Worm (Caenorhabditis elegans) whole organism, early embryonic: ENCODE results near the gene Y54F10BM.22.

Experiments used
- B0310.2 ChIP-seq: sonication (generic microtip); optimal IDR thresholded peaks from 2 replicates; lab custom pipeline; 2016; ENCODE audit warnings: mild to moderate bottlenecking, missing genetic modification characterization, missing compliant biosample characterization
- F13C5.2 ChIP-seq: sonication (generic microtip); optimal IDR thresholded peaks from 2 replicates; lab custom pipeline; 2017; ENCODE audit warnings: mild to moderate bottlenecking, missing genetic modification characterization, inconsistent platforms, missing compliant biosample characterization
- aly-1 ChIP-seq: sonication (generic microtip); optimal IDR thresholded peaks from 2 replicates; lab custom pipeline; 2016; ENCODE audit warnings: missing genetic modification characterization, missing compliant biosample characterization
- ama-1 ChIP-seq: fragments of 150-350 bp; optimal IDR thresholded peaks from 2 replicates; lab custom pipeline; 2014
- ceh-13 ChIP-seq: fragments of 200-800 bp; sonication (Bioruptor generic); optimal IDR thresholded peaks from 2 replicates; lab custom pipeline; 2018; ENCODE audit warnings: mild to moderate bottlenecking, missing genetic modification characterization, missing compliant biosample characterization
- ceh-36 ChIP-seq: sonication (generic microtip); optimal IDR thresholded peaks from 2 replicates; lab custom pipeline; 2016; ENCODE audit warnings: missing genetic modification characterization, inconsistent platforms, missing compliant biosample characterization
- ets-7 ChIP-seq: sonication (generic microtip); optimal IDR thresholded peaks from 2 replicates; lab custom pipeline; 2016; ENCODE audit warnings: missing genotype, missing genetic modification characterization, missing compliant biosample characterization
- flt-1 ChIP-seq: fragments of 200-800 bp; sonication (Bioruptor generic); IDR thresholded peaks from 2 replicates; pipeline ENCODE4 v1.3.6; 2022; ENCODE audit warnings: missing genetic modification characterization, missing compliant biosample characterization
- hmbx-1 ChIP-seq: sonication (generic microtip); optimal IDR thresholded peaks from 2 replicates; lab custom pipeline; 2016; ENCODE audit warnings: mild to moderate bottlenecking, missing genetic modification characterization, missing compliant biosample characterization
- hmg-4 ChIP-seq: fragments of 200-800 bp; sonication (Bioruptor generic); optimal IDR thresholded peaks from 2 replicates; lab custom pipeline; 2018; ENCODE audit warnings: mild to moderate bottlenecking, missing genetic modification characterization, missing compliant biosample characterization
- hnd-1 ChIP-seq: sonication (generic microtip); optimal IDR thresholded peaks from 2 replicates; lab custom pipeline; 2016; ENCODE audit warnings: missing genetic modification characterization, missing compliant biosample characterization
- pes-1 ChIP-seq: fragments of 200-800 bp; sonication (Bioruptor generic); IDR thresholded peaks from 2 replicates; pipeline ENCODE4 v1.3.6; 2022; ENCODE audit warnings: missing genetic modification reagents, missing genetic modification characterization, missing compliant biosample characterization
- scrt-1 ChIP-seq: fragments of 200-800 bp; sonication (Bioruptor generic); IDR thresholded peaks from 2 replicates; pipeline ENCODE4 v1.3.6; 2022; ENCODE audit warnings: missing genetic modification characterization, missing compliant biosample characterization
- sea-1 ChIP-seq: fragments of 200-800 bp; sonication (Bioruptor generic); conservative IDR thresholded peaks from 2 replicates; pipeline ENCODE4 v1.3.6; 2022; ENCODE audit warnings: missing genetic modification characterization, missing compliant biosample characterization
- tbx-11 ChIP-seq: fragments of 200-800 bp; sonication (Bioruptor generic); IDR thresholded peaks from 2 replicates; pipeline ENCODE4 v1.3.6; 2022; ENCODE audit warnings: missing genetic modification characterization, missing compliant biosample characterization
- tbx-37 ChIP-seq: fragments of 200-800 bp; sonication (Bioruptor generic); conservative IDR thresholded peaks from 2 replicates; pipeline ENCODE4 v1.3.6; 2022; ENCODE audit warnings: missing genetic modification reagents, missing genetic modification characterization, missing compliant biosample characterization
- tra-4 ChIP-seq: sonication (generic microtip); optimal IDR thresholded peaks from 2 replicates; lab custom pipeline; 2017; ENCODE audit warnings: missing genetic modification characterization, missing compliant biosample characterization

The Y54F10BM.22 gene

DNA sequence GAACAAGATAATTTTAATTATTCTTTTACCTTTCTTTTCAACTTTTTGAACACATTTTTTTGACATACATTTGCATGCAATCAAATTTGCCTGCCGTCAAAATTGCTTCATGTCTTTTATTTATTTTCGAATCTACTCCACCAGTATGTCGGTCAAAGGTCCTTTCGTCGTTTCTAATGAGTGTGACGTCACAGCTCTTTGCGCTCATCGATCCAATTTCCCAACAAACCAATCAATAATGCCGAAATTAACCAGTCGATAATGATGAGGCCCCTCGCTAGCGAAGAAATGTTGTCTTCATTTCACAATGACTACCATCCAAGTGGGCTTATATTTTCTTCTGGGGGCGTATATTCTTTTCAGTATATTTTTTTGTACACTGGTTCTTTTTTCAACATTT, 17.8 kb upstream of the Y54F10BM.22 start, which contains the start of gene Y54F10BM.6:
Gene Y54F10BM.6 (plus strand): TSS at position 301 of the 400 bp plus-strand sequence.
- TF ChIP-seq tbx-11 (GFP tag; lab: Robert Waterston, UW), result no peak
- no peak for TF ChIP-seq tra-4 (tag; lab: Kevin White, UChicago)
- TF ChIP-seq sea-1, result no peak

DNA sequence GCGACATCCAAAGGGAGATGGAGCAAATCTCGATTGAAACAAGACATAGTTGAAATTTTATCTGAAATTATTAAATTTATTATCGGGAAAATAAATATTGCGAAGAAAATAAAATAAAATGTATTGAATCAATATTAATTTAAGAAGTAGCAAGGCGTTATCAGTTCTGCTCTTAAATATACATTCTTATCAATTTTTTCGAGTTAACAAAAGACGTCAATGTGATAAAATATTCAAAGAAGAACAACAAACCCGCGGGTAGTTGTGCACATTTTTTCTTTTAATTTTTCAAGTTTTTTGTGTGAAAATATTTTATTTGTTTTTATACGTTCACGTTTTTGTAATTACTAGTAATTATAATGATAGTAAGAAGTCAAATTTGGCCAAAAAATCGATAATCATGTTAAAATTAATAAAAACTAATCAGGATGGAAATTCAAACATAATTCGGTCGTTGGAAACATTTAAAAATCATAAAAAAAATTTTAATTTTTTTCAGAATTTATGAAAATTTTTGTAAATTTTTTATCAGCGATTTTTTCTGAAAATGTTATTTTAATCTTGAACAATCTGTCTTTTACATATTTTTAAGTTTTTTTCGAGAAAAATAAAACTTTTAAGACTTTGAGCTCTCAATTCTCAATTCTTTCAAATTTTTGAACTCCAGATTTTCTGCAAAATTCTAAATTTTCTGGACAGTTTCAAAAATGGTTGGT, 14.6 kb upstream of the Y54F10BM.22 start, which contains the start of gene fbxa-9:
Gene fbxa-9 (plus strand): TSS at position 666 of the 716 bp plus-strand sequence.
- TF ChIP-seq ceh-13 (no peak), B0310.2 (no peak), hnd-1 (tag; lab: Kevin White, UChicago) (no peak), aly-1 (tag; lab: Kevin White, UChicago) (no peak), ets-7 (tag; lab: Kevin White, UChicago) (no peak), pes-1 (no peak), ceh-36 (tag; lab: Kevin White, UChicago) (no peak), flt-1 (GFP tag; lab: Robert Waterston, UW) (no peak), scrt-1 (GFP tag; lab: Robert Waterston, UW) (no peak), sea-1 (no peak), tra-4 (tag; lab: Kevin White, UChicago) (no peak), hmg-4 (GFP tag; lab: Kevin White, UChicago) (no peak), ama-1 (lab: Kevin White, UChicago) (no peak), tbx-37 (no peak), tbx-11 (GFP tag; lab: Robert Waterston, UW) (no peak), hmbx-1 (tag; lab: Kevin White, UChicago) (no peak)

DNA sequence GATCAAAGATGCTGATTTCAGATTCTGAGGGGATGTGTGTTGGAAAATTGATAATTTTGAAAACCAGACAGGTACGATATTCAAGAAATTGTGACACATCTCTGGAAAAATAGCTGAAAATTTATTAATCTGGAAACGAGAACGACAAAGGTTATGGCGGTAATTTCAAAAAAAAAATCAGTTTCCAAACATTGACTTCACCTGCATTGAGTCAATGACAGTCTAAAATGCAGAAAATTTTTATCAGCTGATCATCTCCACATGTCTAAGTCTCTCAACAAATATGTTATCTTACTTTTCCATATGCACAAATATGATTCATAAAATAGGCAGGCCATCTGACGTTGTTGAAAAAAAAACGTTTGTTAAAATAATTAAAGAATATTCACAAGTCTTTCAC, 8.6 kb upstream of the Y54F10BM.22 start, which contains the start of gene fbxa-48:
Gene fbxa-48 (minus strand): TSS at position 101 of the 400 bp plus-strand sequence.
- TF ChIP-seq ets-7 (tag; lab: Kevin White, UChicago) (no peak), F13C5.2 (tag; lab: Kevin White, UChicago) (no peak), ceh-36 (tag; lab: Kevin White, UChicago) (no peak), tra-4 (tag; lab: Kevin White, UChicago) (no peak), hmg-4 (GFP tag; lab: Kevin White, UChicago) (no peak), B0310.2 (no peak), tbx-11 (GFP tag; lab: Robert Waterston, UW) (no peak), ceh-13 (no peak), pes-1 (no peak), hmbx-1 (tag; lab: Kevin White, UChicago) (no peak), sea-1 (no peak), ama-1 (lab: Kevin White, UChicago) (no peak), hnd-1 (tag; lab: Kevin White, UChicago) (no peak), scrt-1 (GFP tag; lab: Robert Waterston, UW) (no peak), flt-1 (GFP tag; lab: Robert Waterston, UW) (no peak), aly-1 (tag; lab: Kevin White, UChicago) (no peak)

DNA sequence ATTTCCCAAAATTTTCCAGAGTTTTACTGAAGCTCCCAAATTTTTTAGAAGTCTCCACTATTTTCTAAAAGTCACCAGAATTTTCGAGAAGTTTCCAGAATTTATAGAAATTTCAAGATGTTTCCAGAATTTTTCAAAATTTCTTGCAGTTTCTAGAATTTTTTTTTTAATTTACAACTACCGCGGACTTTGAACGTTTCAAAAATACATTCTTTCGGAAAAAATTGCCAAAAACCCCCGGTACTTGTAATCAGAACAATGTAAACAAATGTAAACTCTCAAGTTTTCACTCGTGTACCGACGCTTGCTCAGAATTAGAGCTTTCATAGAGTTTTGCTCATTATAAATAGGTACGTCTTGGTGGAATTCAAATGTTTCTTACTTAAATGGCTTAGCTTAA, 8.0 kb upstream of the Y54F10BM.22 start, which contains the start of gene fbxa-39:
Gene fbxa-39 (plus strand): TSS at position 301 of the 400 bp plus-strand sequence.
- TF ChIP-seq ceh-13 (no peak), pes-1 (no peak), tra-4 (tag; lab: Kevin White, UChicago) (no peak), flt-1 (GFP tag; lab: Robert Waterston, UW) (no peak)

DNA sequence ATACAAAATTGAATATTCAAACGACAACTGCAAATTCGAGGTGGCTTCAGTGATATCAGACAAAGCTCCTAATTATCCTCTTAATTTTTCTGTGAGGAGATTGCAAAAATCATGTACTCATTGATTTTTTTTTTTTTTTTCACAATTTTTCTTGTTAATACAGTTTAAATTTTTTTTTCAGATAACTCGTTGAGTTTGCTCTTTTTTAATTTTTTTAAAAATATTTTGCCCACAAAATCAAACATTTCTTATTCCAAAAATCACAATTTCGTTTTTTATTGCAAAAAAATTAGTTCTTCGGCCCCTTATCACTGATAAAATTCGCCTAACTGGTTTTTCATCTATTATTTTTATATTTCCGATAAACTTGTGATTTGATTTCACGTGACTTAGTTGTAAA, 3.9 kb upstream of the Y54F10BM.22 start, which contains the start of gene Y54F10BM.21:
Gene Y54F10BM.21 (plus strand): TSS at position 301 of the 400 bp plus-strand sequence.
- TF ChIP-seq tbx-11 (GFP tag; lab: Robert Waterston, UW) (no peak), aly-1 (tag; lab: Kevin White, UChicago) (no peak), pes-1 (no peak), B0310.2 (no peak), ama-1 (lab: Kevin White, UChicago) (no peak), ceh-13 (no peak)

DNA sequence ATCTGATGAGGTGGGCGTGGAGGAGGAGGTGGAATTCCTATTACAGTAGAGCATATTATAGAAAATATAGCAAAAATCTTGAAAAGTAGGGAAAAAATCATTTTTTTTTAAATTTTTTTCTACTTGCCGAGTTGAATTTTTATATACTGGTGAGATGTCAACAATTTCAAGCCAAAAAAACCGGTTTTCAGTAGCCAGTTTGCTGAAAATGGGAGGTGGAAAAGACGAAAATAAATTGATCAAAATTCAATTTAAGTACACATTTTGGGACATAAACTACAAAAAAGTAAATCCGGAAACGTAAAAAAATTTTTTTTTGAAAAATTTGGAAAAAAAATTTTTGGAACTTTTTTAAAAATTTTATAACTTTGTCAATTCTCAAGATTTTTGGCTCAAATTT, 1.2 kb upstream of the Y54F10BM.22 start, which contains the start of gene Y54F10BM.23:
Gene Y54F10BM.23 (minus strand): TSS at position 101 of the 400 bp plus-strand sequence.
- TF ChIP-seq tbx-37 (no peak), ceh-13 (no peak), hnd-1 (tag; lab: Kevin White, UChicago) (no peak), tra-4 (tag; lab: Kevin White, UChicago) (no peak), flt-1 (GFP tag; lab: Robert Waterston, UW) (no peak), hmg-4 (GFP tag; lab: Kevin White, UChicago) (no peak), ceh-36 (tag; lab: Kevin White, UChicago) (no peak), sea-1 (no peak)

DNA sequence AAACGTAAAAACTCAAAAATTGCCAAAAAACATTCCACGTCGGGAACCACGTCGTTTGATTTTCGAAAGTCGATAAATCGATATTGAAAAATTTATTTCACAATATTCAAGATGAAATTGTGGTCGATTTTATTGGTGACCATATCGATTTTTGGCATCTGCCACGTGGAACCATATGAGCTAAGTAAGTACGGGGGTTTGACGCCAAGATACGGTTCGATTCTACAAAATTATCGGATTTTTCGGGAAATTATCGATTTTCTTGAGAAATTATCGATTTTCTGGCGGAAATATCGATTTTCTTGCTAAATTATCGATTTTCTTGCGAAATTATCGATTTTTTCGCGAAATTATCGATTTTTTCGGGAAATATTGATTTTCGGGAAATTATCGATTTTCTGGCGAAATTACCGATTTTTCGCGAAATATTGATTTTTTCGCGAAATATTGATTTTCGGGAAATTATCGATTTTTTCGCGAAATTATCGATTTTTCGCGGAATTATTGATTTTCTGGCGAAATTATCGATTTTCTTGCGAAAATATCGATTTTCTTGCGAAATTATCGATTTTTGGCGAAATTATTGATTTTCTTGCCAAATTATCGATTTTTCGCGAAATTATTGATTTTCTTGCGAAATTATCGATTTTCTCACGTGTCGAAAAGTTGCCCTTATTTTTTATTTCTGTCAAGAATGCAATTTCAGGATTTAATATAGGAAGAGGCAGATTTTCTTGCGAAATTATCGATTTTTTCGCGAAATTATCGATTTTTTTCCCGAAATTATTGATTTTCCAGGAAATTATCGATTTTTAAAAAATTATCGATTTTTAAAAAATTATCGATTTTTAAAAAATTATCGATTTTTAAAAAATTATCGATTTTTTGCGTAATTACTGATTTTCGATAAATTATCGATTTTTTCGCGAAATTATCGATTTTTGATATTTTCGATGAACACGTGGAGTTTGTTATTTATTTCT, 1.6 kb downstream of the Y54F10BM.22 start, which contains the start of gene Y54F10BM.3:
Gene Y54F10BM.3 (plus strand): TSS at position 51 of the 983 bp plus-strand sequence.
- TF ChIP-seq pes-1, result no peak
- TF ChIP-seq aly-1 (tag; lab: Kevin White, UChicago), result no peak
- TF ChIP-seq tbx-37, result no peak
- no peak for TF ChIP-seq hnd-1 (tag; lab: Kevin White, UChicago)
- no peak for TF ChIP-seq ceh-36 (tag; lab: Kevin White, UChicago)
- TF ChIP-seq tra-4 (tag; lab: Kevin White, UChicago), result no peak
- TF ChIP-seq hmg-4 (GFP tag; lab: Kevin White, UChicago), result no peak
- no peak for TF ChIP-seq ama-1 (lab: Kevin White, UChicago)
- TF ChIP-seq flt-1 (GFP tag; lab: Robert Waterston, UW), result no peak
- TF ChIP-seq F13C5.2 (tag; lab: Kevin White, UChicago), result no peak
- no peak for TF ChIP-seq sea-1
- no peak for TF ChIP-seq hmbx-1 (tag; lab: Kevin White, UChicago)
- no peak for TF ChIP-seq ets-7 (tag; lab: Kevin White, UChicago)
- no peak for TF ChIP-seq scrt-1 (GFP tag; lab: Robert Waterston, UW)
- no peak for TF ChIP-seq ceh-13
- TF ChIP-seq tbx-11 (GFP tag; lab: Robert Waterston, UW), result no peak
- TF ChIP-seq B0310.2, result no peak
